Worm (Caenorhabditis elegans) whole organism, young adult: Measurements from ENCODE around the gene egl-10.

ENCODE experiments used
- F49E8.2 ChIP-seq: sonication (generic microtip); optimal IDR thresholded peaks from 3 replicates; lab custom pipeline; 2017; ENCODE audit warnings: missing genetic modification characterization, mild to moderate bottlenecking, missing compliant biosample characterization, antibody characterized with exemption, moderate library complexity; ENCODE audit not compliant: insufficient read depth
- F52B5.7 ChIP-seq: sonication (generic microtip); optimal IDR thresholded peaks from 2 replicates; lab custom pipeline; 2016; ENCODE audit warnings: mild to moderate bottlenecking, missing genetic modification characterization, missing compliant biosample characterization
- Y53G8AR.9 ChIP-seq: fragments of 200-800 bp; sonication (Bioruptor generic); conservative IDR thresholded peaks from 2 replicates; pipeline ENCODE4 v1.3.6; 2022; ENCODE audit warnings: missing genetic modification reagents, missing genetic modification characterization, missing compliant biosample characterization
- atf-7 ChIP-seq: sonication (generic microtip); optimal IDR thresholded peaks from 2 replicates; lab custom pipeline; 2017; ENCODE audit warnings: mild to moderate bottlenecking, missing genetic modification characterization, missing compliant biosample characterization
- dox-1 ChIP-seq: fragments of 200-800 bp; sonication (Bioruptor generic); IDR thresholded peaks from 2 replicates; pipeline ENCODE4 v1.3.6; 2022; ENCODE audit warnings: missing genetic modification reagents, missing genetic modification characterization, missing compliant biosample characterization
- hsf-1 ChIP-seq: fragments of 200-800 bp; sonication (Bioruptor generic); IDR thresholded peaks from 2 replicates; pipeline ENCODE4 v1.3.6; 2022; ENCODE audit warnings: missing genetic modification reagents, missing genetic modification characterization, missing compliant biosample characterization
- lir-1 ChIP-seq: fragments of 200-800 bp; sonication (Bioruptor generic); conservative IDR thresholded peaks from 2 replicates; pipeline ENCODE4 v1.3.6; 2022; ENCODE audit warnings: missing genetic modification reagents, missing genetic modification characterization, missing compliant biosample characterization
- madf-8 ChIP-seq: fragments of 200-800 bp; sonication (Bioruptor generic); conservative IDR thresholded peaks from 2 replicates; pipeline ENCODE4 v1.3.6; 2022; ENCODE audit warnings: missing genetic modification reagents, missing genetic modification characterization, missing compliant biosample characterization
- mxl-1 ChIP-seq: sonication (generic microtip); optimal IDR thresholded peaks from 2 replicates; lab custom pipeline; 2016; ENCODE audit warnings: missing genetic modification characterization, missing compliant biosample characterization
- nhr-90 ChIP-seq: sonication (generic microtip); optimal IDR thresholded peaks from 2 replicates; lab custom pipeline; 2016; ENCODE audit warnings: missing genotype, mild to moderate bottlenecking, missing genetic modification characterization, missing compliant biosample characterization
- xnd-1 ChIP-seq: sonication (generic microtip); optimal IDR thresholded peaks from 2 replicates; lab custom pipeline; 2016; ENCODE audit warnings: missing genotype, missing genetic modification reagents, missing genetic modification characterization, missing compliant biosample characterization
- ztf-6 ChIP-seq: fragments of 200-800 bp; sonication (Bioruptor generic); IDR thresholded peaks from 2 replicates; pipeline ENCODE4 v1.3.6; 2022; ENCODE audit warnings: missing genetic modification reagents, missing genetic modification characterization, missing compliant biosample characterization

DNA sequence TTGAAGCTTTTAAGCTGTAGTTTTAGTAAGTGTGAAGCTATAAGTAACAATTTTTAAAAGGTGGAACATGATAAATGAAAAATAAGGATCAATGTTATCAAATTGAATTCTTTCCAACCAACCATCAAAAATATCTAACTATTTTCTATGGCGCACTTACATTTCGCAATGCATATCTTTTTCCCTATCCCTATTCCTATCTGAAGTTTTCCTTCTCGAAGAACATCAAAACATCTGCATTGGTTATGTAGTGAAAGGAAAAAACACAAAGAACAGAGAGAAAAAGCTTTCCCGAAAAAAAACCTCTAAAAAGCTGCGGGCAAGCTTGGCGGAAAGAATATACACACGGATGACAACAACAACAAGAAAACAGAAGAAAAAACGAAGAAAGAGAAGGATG is 2.2 kb downstream of the egl-10 start:
- TF ChIP-seq Y53G8AR.9 (GFP tag; lab: Robert Waterston, UW) (no peak), F52B5.7 (no peak), xnd-1 (tag; lab: Kevin White, UChicago) (no peak), lir-1 (GFP tag; lab: Robert Waterston, UW) (no peak), madf-8 (GFP tag; lab: Robert Waterston, UW) (no peak), dox-1 (GFP tag; lab: Robert Waterston, UW) (no peak), nhr-90 (tag; lab: Kevin White, UChicago) (no peak), F49E8.2 (no peak), atf-7 (no peak), ztf-6 (GFP tag; lab: Robert Waterston, UW) (no peak), mxl-1 (no peak), hsf-1 (GFP tag; lab: Robert Waterston, UW) (no peak)
